Fruit fly (Drosophila melanogaster) whole organism, pupa: ENCODE data around the gene CG7252.

Experiments
- CG14655 ChIP-seq: fragments of 200-800 bp; sonication (Bioruptor generic); optimal IDR thresholded peaks from 3 replicates; lab custom pipeline; 2017; ENCODE audit warnings: mild to moderate bottlenecking, missing biosample characterization, missing genetic modification reagents, missing genetic modification characterization
- CG15710 ChIP-seq: fragments of 200-800 bp; sonication (Bioruptor generic); optimal IDR thresholded peaks from 2 replicates; lab custom pipeline; 2018; ENCODE audit warnings: missing biosample characterization, mild to moderate bottlenecking, missing genetic modification characterization, moderate library complexity
- EcR ChIP-seq: fragments of 200-800 bp; sonication (Bioruptor generic); optimal IDR thresholded peaks from 3 replicates; lab custom pipeline; 2019; ENCODE audit warnings: missing biosample characterization, missing genetic modification characterization, mild to moderate bottlenecking, moderate library complexity, missing genetic modification reagents
- rn ChIP-seq: fragments of 200-800 bp; sonication (Bioruptor generic); IDR thresholded peaks from 2 replicates; pipeline ENCODE4 v1.3.6; 2022; ENCODE audit warnings: missing biosample characterization, missing genetic modification characterization

DNA sequence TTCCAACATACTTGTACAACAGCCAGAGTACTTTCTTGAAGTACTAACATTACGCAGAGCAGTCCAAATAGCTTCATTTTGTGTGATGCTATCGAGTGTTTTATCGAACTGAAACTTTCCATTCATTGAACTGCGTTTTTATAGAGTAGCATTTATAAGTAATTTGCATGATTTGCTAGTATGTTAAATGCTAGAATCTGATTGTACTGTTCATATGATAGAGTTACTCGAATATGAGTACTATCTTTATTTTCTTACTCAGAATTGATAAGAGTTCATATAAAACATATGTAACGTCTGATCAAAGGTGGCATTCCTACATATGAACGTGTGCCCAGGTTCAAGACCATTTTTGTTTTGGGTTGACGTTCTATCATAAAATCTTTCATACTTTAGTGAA is 5.7 kb downstream of the CG7252 start, which contains the start of gene obst-G:
- no peak for TF ChIP-seq rn (GFP tag; lab: Robert Waterston, UW)
- TF ChIP-seq EcR (GFP tag; lab: Kevin White, UChicago) = no peak
- TF ChIP-seq CG14655 (GFP tag; lab: Kevin White, UChicago) = no peak
- no peak for TF ChIP-seq CG15710 (tag; lab: Kevin White, UChicago)
